Fruit fly (Drosophila melanogaster): ENCODE data around the gene Hsc70-2.

Gene Hsc70-2

dm6 chr3R:13051298-13051723 is 6.8 kb downstream of the Hsc70-2 start, which contains the start of gene CG7966 (continued):
- TF ChIP-seq dl (GFP tag; optimal IDR thresholded peaks at IDR 0.05; ENCODE audit: insufficient read depth in 1 of 2, partially characterized antibody in 2 of 2) = peak; percentile 30 to 58

dm6 chr3R:13051942-13052693 is 7.6 kb downstream of the Hsc70-2 start, which contains the start of gene pic:
Gene pic (plus strand): TSS chr3R:13052245.
- TF ChIP-seq Hr83 (GFP tag; optimal IDR thresholded peaks at IDR 0.05; ENCODE audit: poor library complexity, severe bottlenecking) (peak; percentile 74), brk (GFP tag; optimal IDR thresholded peaks at IDR 0.05) (no peak)

- TF ChIP-seq fru (GFP tag; optimal IDR thresholded peaks at IDR 0.05) = no peak
- TF ChIP-seq Vsx2 (GFP tag; optimal IDR thresholded peaks at IDR 0.05; ENCODE audit: partially characterized antibody) = no peak
- TF ChIP-seq lola (GFP tag; optimal IDR thresholded peaks at IDR 0.05) = no peak
- no peak for TF ChIP-seq GATAd (GFP tag; optimal IDR thresholded peaks at IDR 0.05)
- no peak for TF ChIP-seq N (GFP tag; optimal IDR thresholded peaks at IDR 0.05)
- TF ChIP-seq pan (optimal IDR thresholded peaks at IDR 0.05) = no peak
- no peak for TF ChIP-seq Hnf4 (GFP tag; optimal IDR thresholded peaks at IDR 0.05)
- no peak for TF ChIP-seq foxo (GFP tag; optimal IDR thresholded peaks at IDR 0.05)
- no peak for TF ChIP-seq Myc (optimal IDR thresholded peaks at IDR 0.05)
- no peak for TF ChIP-seq Jra (GFP tag; optimal IDR thresholded peaks at IDR 0.05)
- TF ChIP-seq sage (GFP tag; optimal IDR thresholded peaks at IDR 0.05) = no peak
- TF ChIP-seq jim (GFP tag; optimal IDR thresholded peaks at IDR 0.05) = no peak
- no peak for TF ChIP-seq woc (GFP tag; optimal IDR thresholded peaks at IDR 0.05)
- no peak for TF ChIP-seq Abd-B (GFP tag; optimal IDR thresholded peaks at IDR 0.05)
- TF ChIP-seq Dfd (GFP tag; optimal IDR thresholded peaks at IDR 0.05) = no peak
- no peak for TF ChIP-seq Dif (GFP tag; optimal IDR thresholded peaks at IDR 0.05; ENCODE audit: partially characterized antibody)
- no peak for TF ChIP-seq Hr78 (GFP tag; optimal IDR thresholded peaks at IDR 0.05)
- TF ChIP-seq psq (GFP tag; optimal IDR thresholded peaks at IDR 0.05) = no peak
- no peak for TF ChIP-seq dsf (GFP tag; optimal IDR thresholded peaks at IDR 0.05; ENCODE audit: borderline replicate concordance)
- TF ChIP-seq ey (GFP tag; optimal IDR thresholded peaks at IDR 0.05) = no peak
Observed at dm6 chr3R:13056553-13056952, 12.0 kb downstream of the Hsc70-2 start.

dm6 chr3R:13057121-13057805 is 12.7 kb downstream of the Hsc70-2 start, which contains the start of gene sim:
Gene sim (plus strand): TSS chr3R:13057755.
- no peak for TF ChIP-seq GATAd (GFP tag; optimal IDR thresholded peaks at IDR 0.05)
- TF ChIP-seq pan (optimal IDR thresholded peaks at IDR 0.05) = no peak
- no peak for TF ChIP-seq psq (GFP tag; optimal IDR thresholded peaks at IDR 0.05)
- no peak for TF ChIP-seq h (GFP tag; optimal IDR thresholded peaks at IDR 0.05)
- no peak for TF ChIP-seq sv (GFP tag; optimal IDR thresholded peaks at IDR 0.05)
- no peak for TF ChIP-seq Hr78 (GFP tag; optimal IDR thresholded peaks at IDR 0.05)
- no peak for TF ChIP-seq dsf (GFP tag; optimal IDR thresholded peaks at IDR 0.05; ENCODE audit: borderline replicate concordance)
- no peak for TF ChIP-seq fru (GFP tag; optimal IDR thresholded peaks at IDR 0.05)

- TF ChIP-seq Vsx2 (GFP tag; optimal IDR thresholded peaks at IDR 0.05; ENCODE audit: partially characterized antibody) (peak; percentile 67), Myc (optimal IDR thresholded peaks at IDR 0.05) (no peak), Dfd (GFP tag; optimal IDR thresholded peaks at IDR 0.05) (peak; percentile 6), CG32264 (GFP tag; optimal IDR thresholded peaks at IDR 0.05) (no peak), Abd-B (GFP tag; optimal IDR thresholded peaks at IDR 0.05) (peak; percentile 69), sv (GFP tag; optimal IDR thresholded peaks at IDR 0.05) (no peak), N (GFP tag; optimal IDR thresholded peaks at IDR 0.05) (peak; percentile 97), woc (GFP tag; optimal IDR thresholded peaks at IDR 0.05) (peak; percentile 14), Hr83 (GFP tag; optimal IDR thresholded peaks at IDR 0.05; ENCODE audit: poor library complexity, severe bottlenecking) (peak; percentile 53), pan (optimal IDR thresholded peaks at IDR 0.05) (no peak), Jra (GFP tag; optimal IDR thresholded peaks at IDR 0.05) (peak; percentile 47), Dif (GFP tag; optimal IDR thresholded peaks at IDR 0.05; ENCODE audit: partially characterized antibody) (peak; percentile 23)
Observed at dm6 chr3R:13063746-13064592, 19.4 kb downstream of the Hsc70-2 start.

All from whole organism, wandering third instar larva.